Fruit fly (Drosophila melanogaster): ENCODE data around the gene CG10970.

The CG10970 gene

dm6 chrX:9047725-9048384 lies 23.4 kb downstream of the CG10970 start:
- no peak for TF ChIP-seq Rel (GFP tag; optimal IDR thresholded peaks at IDR 0.05)
- no peak for TF ChIP-seq Rel (tag; optimal IDR thresholded peaks at IDR 0.05)
- TF ChIP-seq brk (GFP tag; optimal IDR thresholded peaks at IDR 0.05) = no peak
- no peak for TF ChIP-seq dsf (GFP tag; optimal IDR thresholded peaks at IDR 0.05; ENCODE audit: borderline replicate concordance)
- no peak for TF ChIP-seq Dif (GFP tag; optimal IDR thresholded peaks at IDR 0.05; ENCODE audit: partially characterized antibody)
- no peak for TF ChIP-seq sage (GFP tag; optimal IDR thresholded peaks at IDR 0.05)
- TF ChIP-seq sv (GFP tag; optimal IDR thresholded peaks at IDR 0.05) = peak; percentile 13
- no peak for TF ChIP-seq Vsx2 (GFP tag; optimal IDR thresholded peaks at IDR 0.05; ENCODE audit: partially characterized antibody)
- TF ChIP-seq GATAd (GFP tag; optimal IDR thresholded peaks at IDR 0.05) = no peak
- TF ChIP-seq Hnf4 (GFP tag; optimal IDR thresholded peaks at IDR 0.05) = no peak
- TF ChIP-seq OdsH (GFP tag; optimal IDR thresholded peaks at IDR 0.05) = no peak
- TF ChIP-seq lola (GFP tag; optimal IDR thresholded peaks at IDR 0.05) = no peak
- no peak for TF ChIP-seq usp (GFP tag; optimal IDR thresholded peaks at IDR 0.05)
- TF ChIP-seq Hr78 (GFP tag; optimal IDR thresholded peaks at IDR 0.05) = no peak
- no peak for TF ChIP-seq Jra (GFP tag; optimal IDR thresholded peaks at IDR 0.05)
- no peak for TF ChIP-seq tai (GFP tag; optimal IDR thresholded peaks at IDR 0.05)
- TF ChIP-seq ey (GFP tag; optimal IDR thresholded peaks at IDR 0.05) = peak; percentile 43
- peak; percentile 40 for TF ChIP-seq rgr (GFP tag; optimal IDR thresholded peaks at IDR 0.05)
- TF ChIP-seq woc (GFP tag; optimal IDR thresholded peaks at IDR 0.05) = peak; percentile 47
- no peak for TF ChIP-seq jim (GFP tag; optimal IDR thresholded peaks at IDR 0.05)
- TF ChIP-seq pan (optimal IDR thresholded peaks at IDR 0.05) = no peak
- peak; percentile 38 for TF ChIP-seq HLH106 (tag; optimal IDR thresholded peaks at IDR 0.05)
- TF ChIP-seq Dfd (GFP tag; optimal IDR thresholded peaks at IDR 0.05) = no peak
- no peak for TF ChIP-seq dl (GFP tag; optimal IDR thresholded peaks at IDR 0.05; ENCODE audit: insufficient read depth in 1 of 2, partially characterized antibody in 2 of 2)
- TF ChIP-seq psq (GFP tag; optimal IDR thresholded peaks at IDR 0.05) = peak; percentile 98
- TF ChIP-seq h (GFP tag; optimal IDR thresholded peaks at IDR 0.05) = peak; percentile 44
- TF ChIP-seq Sp1 (GFP tag; optimal IDR thresholded peaks at IDR 0.05) = peak; percentile 29
- no peak for TF ChIP-seq br (GFP tag; optimal IDR thresholded peaks at IDR 0.05)
- peak; percentile 46 for TF ChIP-seq fru (GFP tag; optimal IDR thresholded peaks at IDR 0.05)
- TF ChIP-seq foxo (GFP tag; optimal IDR thresholded peaks at IDR 0.05) = peak in 1 of 2 experiments; percentile 32

- TF ChIP-seq Dif (GFP tag; optimal IDR thresholded peaks at IDR 0.05; ENCODE audit: partially characterized antibody) (no peak), CrebA (GFP tag; optimal IDR thresholded peaks at IDR 0.05; ENCODE audit: borderline replicate concordance) (no peak), HLH106 (tag; optimal IDR thresholded peaks at IDR 0.05) (peak; percentile 13), Jra (GFP tag; optimal IDR thresholded peaks at IDR 0.05) (no peak), GATAd (GFP tag; optimal IDR thresholded peaks at IDR 0.05) (no peak), jim (GFP tag; optimal IDR thresholded peaks at IDR 0.05) (no peak), dl (GFP tag; optimal IDR thresholded peaks at IDR 0.05; ENCODE audit: insufficient read depth in 1 of 2, partially characterized antibody in 2 of 2) (no peak), rgr (GFP tag; optimal IDR thresholded peaks at IDR 0.05) (no peak), foxo (GFP tag; optimal IDR thresholded peaks at IDR 0.05) (peak in 1 of 2 experiments; percentile 32), Hr78 (GFP tag; optimal IDR thresholded peaks at IDR 0.05) (no peak), h (GFP tag; optimal IDR thresholded peaks at IDR 0.05) (peak; percentile 0), br (GFP tag; optimal IDR thresholded peaks at IDR 0.05) (no peak), N (GFP tag; optimal IDR thresholded peaks at IDR 0.05) (no peak), OdsH (GFP tag; optimal IDR thresholded peaks at IDR 0.05) (peak; percentile 6), CG32264 (GFP tag; optimal IDR thresholded peaks at IDR 0.05) (no peak), Myc (optimal IDR thresholded peaks at IDR 0.05) (no peak), Rel (GFP tag; optimal IDR thresholded peaks at IDR 0.05) (no peak), Rel (tag; optimal IDR thresholded peaks at IDR 0.05) (no peak)
These were observed 24.2 kb downstream of the CG10970 start for dm6 chrX:9046986-9047385.

- TF ChIP-seq ey (GFP tag; optimal IDR thresholded peaks at IDR 0.05) = peak; percentile 12
- TF ChIP-seq N (GFP tag; optimal IDR thresholded peaks at IDR 0.05) = no peak
- no peak for TF ChIP-seq Dif (GFP tag; optimal IDR thresholded peaks at IDR 0.05; ENCODE audit: partially characterized antibody)
- no peak for TF ChIP-seq Hnf4 (GFP tag; optimal IDR thresholded peaks at IDR 0.05)
- TF ChIP-seq dl (GFP tag; optimal IDR thresholded peaks at IDR 0.05; ENCODE audit: insufficient read depth in 1 of 2, partially characterized antibody in 2 of 2) = no peak
- no peak for TF ChIP-seq Hr83 (GFP tag; optimal IDR thresholded peaks at IDR 0.05; ENCODE audit: poor library complexity, severe bottlenecking)
- no peak for TF ChIP-seq GATAd (GFP tag; optimal IDR thresholded peaks at IDR 0.05)
- TF ChIP-seq Sp1 (GFP tag; optimal IDR thresholded peaks at IDR 0.05) = no peak
- no peak for TF ChIP-seq dsf (GFP tag; optimal IDR thresholded peaks at IDR 0.05; ENCODE audit: borderline replicate concordance)
- no peak for TF ChIP-seq woc (GFP tag; optimal IDR thresholded peaks at IDR 0.05)
- TF ChIP-seq sv (GFP tag; optimal IDR thresholded peaks at IDR 0.05) = no peak
- peak; percentile 8 for TF ChIP-seq h (GFP tag; optimal IDR thresholded peaks at IDR 0.05)
- TF ChIP-seq Vsx2 (GFP tag; optimal IDR thresholded peaks at IDR 0.05; ENCODE audit: partially characterized antibody) = no peak
- no peak for TF ChIP-seq dmrt93B (GFP tag; optimal IDR thresholded peaks at IDR 0.05)
- peak; percentile 13 for TF ChIP-seq psq (GFP tag; optimal IDR thresholded peaks at IDR 0.05)
- TF ChIP-seq Hr78 (GFP tag; optimal IDR thresholded peaks at IDR 0.05) = no peak
- peak; percentile 28 for TF ChIP-seq fru (GFP tag; optimal IDR thresholded peaks at IDR 0.05)
- no peak for TF ChIP-seq Mio (GFP tag; optimal IDR thresholded peaks at IDR 0.05)
- no peak for TF ChIP-seq usp (GFP tag; optimal IDR thresholded peaks at IDR 0.05)
- no peak for TF ChIP-seq HLH106 (tag; optimal IDR thresholded peaks at IDR 0.05)
- no peak for TF ChIP-seq CG9705 (GFP tag; optimal IDR thresholded peaks at IDR 0.05)
- no peak for TF ChIP-seq Jra (GFP tag; optimal IDR thresholded peaks at IDR 0.05)
- TF ChIP-seq sage (GFP tag; optimal IDR thresholded peaks at IDR 0.05) = no peak
- no peak for TF ChIP-seq jim (GFP tag; optimal IDR thresholded peaks at IDR 0.05)
- TF ChIP-seq CrebA (GFP tag; optimal IDR thresholded peaks at IDR 0.05; ENCODE audit: borderline replicate concordance) = no peak
- TF ChIP-seq foxo (GFP tag; optimal IDR thresholded peaks at IDR 0.05) = peak in 1 of 2 experiments; percentile 22
- no peak for TF ChIP-seq lola (GFP tag; optimal IDR thresholded peaks at IDR 0.05)
- peak; percentile 14 for TF ChIP-seq br (GFP tag; optimal IDR thresholded peaks at IDR 0.05)
- no peak for TF ChIP-seq Myc (optimal IDR thresholded peaks at IDR 0.05)
- no peak for TF ChIP-seq rgr (GFP tag; optimal IDR thresholded peaks at IDR 0.05)
- TF ChIP-seq tai (GFP tag; optimal IDR thresholded peaks at IDR 0.05) = no peak
These were observed 24.7 kb downstream of the CG10970 start for dm6 chrX:9046383-9046941.
